Worm (Caenorhabditis elegans) whole organism, midembryonic: ENCODE data around the gene Y70C5A.4.
A peak's percentile ranks its signal among the peaks of the same experiment; 100 is the strongest.

Source experiments
- flt-1 ChIP-seq: fragments of 200-800 bp; sonication (Bioruptor generic); IDR thresholded peaks from 2 replicates; pipeline ENCODE4 v1.3.6; 2022; ENCODE audit warnings: missing genetic modification characterization, missing compliant biosample characterization
- med-1 ChIP-seq: sonication (generic microtip); optimal IDR thresholded peaks from 2 replicates; lab custom pipeline; 2017; ENCODE audit warnings: missing genetic modification characterization, mild to moderate bottlenecking, missing compliant biosample characterization, antibody characterized with exemption, missing genetic modification reagents; ENCODE audit not compliant: insufficient read depth

ce11 chrV:16591992-16592798 lies 25.4 kb upstream of the Y70C5A.4 start, which contains the start of gene srh-269:
- TF ChIP-seq flt-1 (peak; percentile 89), med-1 (peak; percentile 1)
